Fruit fly (Drosophila melanogaster) S2 (cell line): ENCODE data around the gene CkIIalpha.

ENCODE experiments used
- CG8478 ChIP-seq: fragments of >200 bp; optimal IDR thresholded peaks from 2 replicates; lab custom pipeline; 2018
- CTCF ChIP-seq, 2 experiments: fragments of >200 bp; optimal IDR thresholded peaks; 2 replicates each; lab custom pipeline; 2018

- TF ChIP-seq CG8478 (lab: Kevin White, UChicago) (no peak), CTCF (optimal IDR thresholded peaks at IDR 0.05; lab: Kevin White, UChicago) (no peak)
Measured at dm6 chr3L:23081256-23081655, 15.6 kb upstream of the CkIIalpha start.
